Worm (Caenorhabditis elegans) whole organism, L4 larva: ENCODE results near the gene T14B1.1.

Experiments used
- F10B5.3 ChIP-seq: sonication (generic microtip); optimal IDR thresholded peaks from 2 replicates; lab custom pipeline; 2016; ENCODE audit warnings: mild to moderate bottlenecking, missing genetic modification characterization, missing compliant biosample characterization
- F26F4.8 ChIP-seq: fragments of 200-800 bp; sonication (Bioruptor generic); conservative IDR thresholded peaks from 2 replicates; pipeline ENCODE4 v1.3.6; 2022; ENCODE audit warnings: missing genetic modification characterization, missing compliant biosample characterization
- F37D6.2 ChIP-seq: sonication (generic microtip); optimal IDR thresholded peaks from 2 replicates; lab custom pipeline; 2016; ENCODE audit warnings: mild to moderate bottlenecking, missing genetic modification characterization, missing compliant biosample characterization
- F49E8.2 ChIP-seq: sonication (generic microtip); optimal IDR thresholded peaks from 2 replicates; lab custom pipeline; 2016; ENCODE audit warnings: missing compliant biosample characterization, mild to moderate bottlenecking, missing genetic modification characterization, borderline replicate concordance
- Y75B8A.6 ChIP-seq: fragments of 200-800 bp; sonication (Bioruptor generic); IDR thresholded peaks from 2 replicates; pipeline ENCODE4 v1.3.6; 2022; ENCODE audit warnings: missing genetic modification reagents, missing genetic modification characterization, missing compliant biosample characterization
- aha-1 ChIP-seq: fragments of 150-350 bp; peaks from one replicate; lab custom pipeline; 2014; ENCODE audit warnings: missing biosample characterization, missing genetic modification characterization
- ceh-20 ChIP-seq: fragments of 200-800 bp; sonication (Bioruptor generic); IDR thresholded peaks from 2 replicates; pipeline ENCODE4 v1.3.6; 2022; ENCODE audit warnings: missing genetic modification reagents, missing genetic modification characterization, missing compliant biosample characterization
- ceh-44 ChIP-seq: fragments of 200-800 bp; sonication (Bioruptor generic); IDR thresholded peaks from 2 replicates; pipeline ENCODE4 v1.3.6; 2022; ENCODE audit warnings: missing genetic modification reagents, missing genetic modification characterization, missing compliant biosample characterization
- ceh-82 ChIP-seq: sonication (generic microtip); optimal IDR thresholded peaks from 2 replicates; lab custom pipeline; 2017; ENCODE audit warnings: missing biosample characterization, missing genetic modification characterization
- cey-2 ChIP-seq: sonication (generic microtip); optimal IDR thresholded peaks from 3 replicates; lab custom pipeline; 2017; ENCODE audit warnings: missing genetic modification characterization, mild to moderate bottlenecking, missing compliant biosample characterization, antibody characterized with exemption, borderline replicate concordance; ENCODE audit not compliant: insufficient read depth
- ctbp-1 ChIP-seq: fragments of 200-800 bp; sonication (Bioruptor generic); IDR thresholded peaks from 2 replicates; pipeline ENCODE4 v1.3.6; 2022; ENCODE audit warnings: missing genetic modification reagents, missing genetic modification characterization, missing compliant biosample characterization
- daf-16 ChIP-seq, 3 experiments: sonication (generic microtip); optimal IDR thresholded peaks; 2 replicates each; lab custom pipeline; 2016 to 2017; ENCODE audit warnings: missing genetic modification characterization in 3 of 3, missing genetic modification reagents in 3 of 3, mild to moderate bottlenecking in 2 of 3, missing compliant biosample characterization in 2 of 3, missing biosample characterization in 1 of 3, moderate library complexity in 1 of 3
- daf-19 ChIP-seq: fragments of 200-800 bp; sonication (Bioruptor generic); conservative IDR thresholded peaks from 2 replicates; pipeline ENCODE4 v1.3.6; 2022; ENCODE audit warnings: missing genetic modification characterization, missing compliant biosample characterization
- dmd-6 ChIP-seq: fragments of 200-800 bp; sonication (Bioruptor generic); IDR thresholded peaks from 2 replicates; pipeline ENCODE4 v1.3.6; 2022; ENCODE audit warnings: missing genetic modification reagents, missing genetic modification characterization, missing compliant biosample characterization
- dmd-8 ChIP-seq: fragments of 200-800 bp; sonication (Bioruptor generic); IDR thresholded peaks from 2 replicates; pipeline ENCODE4 v1.3.6; 2022; ENCODE audit warnings: missing genetic modification characterization, missing compliant biosample characterization
- dmd-9 ChIP-seq: fragments of 200-800 bp; sonication (Bioruptor generic); IDR thresholded peaks from 2 replicates; pipeline ENCODE4 v1.3.6; 2022; ENCODE audit warnings: missing genetic modification reagents, missing genetic modification characterization, missing compliant biosample characterization
- duxl-1 ChIP-seq: sonication (generic microtip); optimal IDR thresholded peaks from 2 replicates; lab custom pipeline; 2016; ENCODE audit warnings: mild to moderate bottlenecking, missing genetic modification characterization, moderate library complexity, missing compliant biosample characterization; ENCODE audit not compliant: poor library complexity
- dve-1 ChIP-seq: sonication (generic microtip); optimal IDR thresholded peaks from 2 replicates; lab custom pipeline; 2017; ENCODE audit warnings: antibody characterized with exemption, mild to moderate bottlenecking, missing genetic modification characterization, missing compliant biosample characterization; ENCODE audit not compliant: insufficient read depth
- gei-8 ChIP-seq: fragments of 200-800 bp; sonication (Bioruptor generic); optimal IDR thresholded peaks from 2 replicates; lab custom pipeline; 2018; ENCODE audit warnings: mild to moderate bottlenecking, missing genetic modification characterization, missing compliant biosample characterization
- hlh-30 ChIP-seq: sonication (generic microtip); optimal IDR thresholded peaks from 2 replicates; lab custom pipeline; 2017; ENCODE audit warnings: antibody characterized with exemption, mild to moderate bottlenecking, missing genetic modification characterization, missing compliant biosample characterization; ENCODE audit not compliant: insufficient read depth
- hmg-1.1 ChIP-seq: fragments of 200-800 bp; sonication (Bioruptor generic); IDR thresholded peaks from 2 replicates; pipeline ENCODE4 v1.3.6; 2022; ENCODE audit warnings: missing genetic modification reagents, missing genetic modification characterization, missing compliant biosample characterization
- lim-7 ChIP-seq: fragments of 200-800 bp; sonication (Bioruptor generic); IDR thresholded peaks from 2 replicates; pipeline ENCODE4 v1.3.6; 2022; ENCODE audit warnings: missing genetic modification characterization, missing compliant biosample characterization
- lir-3 ChIP-seq: sonication (generic microtip); optimal IDR thresholded peaks from 2 replicates; lab custom pipeline; 2016; ENCODE audit warnings: mild to moderate bottlenecking, missing genetic modification characterization, missing compliant biosample characterization
- mdl-1 ChIP-seq, 2 experiments: fragments of 150-350 bp in 1 of 2; sonication (generic microtip) in 1 of 2; optimal IDR thresholded peaks; 2 replicates each; lab custom pipeline; 2014 to 2017; ENCODE audit warnings: missing biosample characterization in 2 of 2, missing genetic modification characterization in 2 of 2
- mdt-29 ChIP-seq: fragments of 200-800 bp; sonication (Bioruptor generic); IDR thresholded peaks from 2 replicates; pipeline ENCODE4 v1.3.6; 2022; ENCODE audit warnings: missing genetic modification reagents, missing genetic modification characterization, missing compliant biosample characterization
- mep-1 ChIP-seq: fragments of 150-350 bp; sonication (generic microtip); optimal IDR thresholded peaks from 3 replicates; lab custom pipeline; 2014; ENCODE audit warnings: missing biosample characterization, missing genetic modification characterization
- nhr-111 ChIP-seq: fragments of 200-800 bp; sonication (Bioruptor generic); optimal IDR thresholded peaks from 2 replicates; lab custom pipeline; 2018; ENCODE audit warnings: mild to moderate bottlenecking, missing genetic modification characterization, missing compliant biosample characterization
- nhr-48 ChIP-seq: sonication (generic microtip); optimal IDR thresholded peaks from 2 replicates; lab custom pipeline; 2016; ENCODE audit warnings: mild to moderate bottlenecking, missing genetic modification characterization, missing compliant biosample characterization
- pha-4 ChIP-seq, 2 experiments: fragments of 150-350 bp in 1 of 2; fragments of 200-800 bp in 1 of 2; sonication (Bioruptor generic) in 1 of 2; IDR thresholded peaks in 1 of 2; optimal IDR thresholded peaks in 1 of 2; 2 replicates each; pipeline versions ENCODE4 v1.3.6 to Lab custom; 2014 to 2022; ENCODE audit warnings: missing genetic modification characterization in 2 of 2, missing genetic modification reagents in 2 of 2, missing biosample characterization in 1 of 2, missing compliant biosample characterization in 1 of 2
- rbr-2 ChIP-seq: sonication (generic microtip); optimal IDR thresholded peaks from 2 replicates; lab custom pipeline; 2016; ENCODE audit warnings: missing genotype, missing genetic modification characterization, missing compliant biosample characterization
- spr-1 ChIP-seq: sonication (generic microtip); optimal IDR thresholded peaks from 2 replicates; lab custom pipeline; 2016; ENCODE audit warnings: mild to moderate bottlenecking, missing genetic modification characterization, missing compliant biosample characterization
- tra-1 ChIP-seq: fragments of 200-800 bp; sonication (Bioruptor generic); IDR thresholded peaks from 2 replicates; pipeline ENCODE4 v1.3.6; 2022; ENCODE audit warnings: missing genetic modification reagents, missing genetic modification characterization, missing compliant biosample characterization
- unc-130 ChIP-seq: sonication (generic microtip); optimal IDR thresholded peaks from 2 replicates; lab custom pipeline; 2016; ENCODE audit warnings: missing genetic modification reagents, missing genetic modification characterization, missing compliant biosample characterization
- unc-62 ChIP-seq, 3 experiments: fragments of 150-350 bp in 1 of 3; sonication (generic microtip); optimal IDR thresholded peaks in 2 of 3; peaks in 1 of 3; 1 replicate in 1 of 3; 2 replicates in 2 of 3; lab custom pipeline; 2014 to 2017; ENCODE audit warnings: missing biosample characterization in 3 of 3, missing genetic modification characterization in 3 of 3, missing genetic modification reagents in 3 of 3, missing genotype in 1 of 3
- vab-7 ChIP-seq: fragments of 200-800 bp; sonication (Bioruptor generic); IDR thresholded peaks from 2 replicates; pipeline ENCODE4 v1.3.6; 2022; ENCODE audit warnings: missing genetic modification reagents, missing genetic modification characterization, missing compliant biosample characterization
- zip-2 ChIP-seq: fragments of 150-350 bp; optimal IDR thresholded peaks from 2 replicates; lab custom pipeline; 2014; ENCODE audit warnings: missing biosample characterization, missing genetic modification characterization

T14B1.1 gene

DNA sequence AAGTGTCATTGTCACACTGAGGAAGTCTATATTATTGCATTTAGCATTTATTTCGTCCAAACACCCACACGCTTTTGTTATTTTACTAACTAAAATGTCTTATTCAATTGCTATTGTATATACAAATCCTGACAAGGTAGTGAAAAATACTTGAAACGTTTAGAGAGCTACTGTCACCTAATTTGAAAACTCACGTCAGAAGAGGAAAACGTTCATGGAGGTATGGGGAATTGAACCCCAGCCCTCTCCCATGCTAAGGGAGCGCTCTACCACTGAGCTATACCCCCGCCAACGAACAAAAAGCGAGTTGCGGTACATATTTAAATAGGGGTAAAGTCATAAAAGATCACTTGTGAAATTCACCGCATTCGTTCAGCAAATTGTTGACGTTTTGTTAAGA, 45.9 kb downstream of the T14B1.1 start (continued):
- TF ChIP-seq nhr-48 (tag; lab: Kevin White, UChicago), result peak; percentile 35
- TF ChIP-seq mdt-29, result peak; percentile 57; the same call in 1 of the 2 replicates
- peak; percentile 3 for TF ChIP-seq gei-8 (GFP tag; lab: Kevin White, UChicago)
- peak; percentile 29 for TF ChIP-seq unc-130 (GFP tag; lab: Kevin White, UChicago)
- TF ChIP-seq zip-2 (tag; lab: Kevin White, UChicago), result peak; percentile 61
- TF ChIP-seq daf-16 (GFP tag; optimal IDR thresholded peaks at IDR 0.05; lab: Kevin White, UChicago), result peak; percentile 18 to 84
- peak; percentile 65 for TF ChIP-seq daf-16 (tag; optimal IDR thresholded peaks at IDR 0.05; lab: Kevin White, UChicago)
- peak; percentile 82 for TF ChIP-seq vab-7
- peak; percentile 86 for TF ChIP-seq aha-1 (tag; lab: Kevin White, UChicago)
- TF ChIP-seq dmd-8, result peak; percentile 67; the same call in 1 of the 2 replicates
- TF ChIP-seq lim-7, result peak; percentile 86
- TF ChIP-seq dve-1, result no peak
- TF ChIP-seq duxl-1 (tag; lab: Kevin White, UChicago), result peak; percentile 66
- peak; percentile 51 for TF ChIP-seq hmg-1.1 (GFP tag; lab: Robert Waterston, UW)
- TF ChIP-seq daf-19 (GFP tag; lab: Robert Waterston, UW), result 0 out of 2 replicates have a peak, but pooled peaks have one; percentile 24
- peak; percentile 35 for TF ChIP-seq F49E8.2 (tag; lab: Kevin White, UChicago)
- no peak for TF ChIP-seq ceh-20 (GFP tag; lab: Robert Waterston, UW)
- TF ChIP-seq F26F4.8 (GFP tag; lab: Robert Waterston, UW), result 0 out of 2 replicates have a peak, but pooled peaks have one; percentile 47
- TF ChIP-seq rbr-2, result peak; percentile 44
- peak; percentile 59 for TF ChIP-seq lir-3
- 0 out of 2 replicates have a peak, but pooled peaks have one; percentile 35 for TF ChIP-seq dmd-9 (GFP tag; lab: Robert Waterston, UW)
- peak; percentile 85 for TF ChIP-seq pha-4 (GFP tag; IDR thresholded peaks at IDR 0.05; lab: Robert Waterston, UW)
- TF ChIP-seq pha-4 (tag; optimal IDR thresholded peaks at IDR 0.05; lab: Kevin White, UChicago), result no peak
- no peak for TF ChIP-seq mdl-1 (tag; optimal IDR thresholded peaks at IDR 0.05; lab: Kevin White, UChicago)
- peak; percentile 5 for TF ChIP-seq nhr-111 (GFP tag; lab: Kevin White, UChicago)
- 0 out of 2 replicates have a peak, but pooled peaks have one; percentile 33 for TF ChIP-seq ctbp-1 (GFP tag; lab: Robert Waterston, UW)
- no peak for TF ChIP-seq F10B5.3
- TF ChIP-seq spr-1 (tag; lab: Kevin White, UChicago), result peak; percentile 14

DNA sequence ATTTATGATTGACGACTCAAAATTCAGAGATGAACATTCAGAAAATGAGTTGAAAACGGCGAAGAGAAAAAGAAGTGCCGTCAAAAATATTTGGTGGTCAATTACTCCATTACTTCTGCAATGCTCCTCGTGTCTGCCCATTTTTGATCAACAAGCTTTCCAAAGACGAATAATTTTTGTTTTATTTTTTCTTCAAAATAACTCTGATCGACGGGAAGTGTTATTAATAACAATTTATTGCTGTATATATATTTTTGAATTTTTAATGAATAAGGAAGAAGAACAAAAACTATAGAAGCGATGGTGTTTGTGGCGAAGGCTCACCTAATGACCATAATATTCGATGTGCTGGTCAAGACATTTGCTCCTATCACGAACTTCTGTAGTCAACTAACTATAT, 48.4 kb downstream of the T14B1.1 start, which contains the start of gene C11E4.8:
Gene C11E4.8, plus strand, starts transcription at position 301 of the 400 bp plus-strand sequence.
- no peak for TF ChIP-seq ceh-82 (tag; lab: Kevin White, UChicago)
- TF ChIP-seq nhr-111 (GFP tag; lab: Kevin White, UChicago), result no peak
- TF ChIP-seq ceh-44 (GFP tag; lab: Robert Waterston, UW), result no peak
- peak in 1 of 2 experiments; percentile 37 for TF ChIP-seq unc-62 (GFP tag; optimal IDR thresholded peaks at IDR 0.05 in 1 of 2; lab: Kevin White, UChicago)
- no peak for TF ChIP-seq unc-62 (tag; optimal IDR thresholded peaks at IDR 0.05; lab: Kevin White, UChicago)

DNA sequence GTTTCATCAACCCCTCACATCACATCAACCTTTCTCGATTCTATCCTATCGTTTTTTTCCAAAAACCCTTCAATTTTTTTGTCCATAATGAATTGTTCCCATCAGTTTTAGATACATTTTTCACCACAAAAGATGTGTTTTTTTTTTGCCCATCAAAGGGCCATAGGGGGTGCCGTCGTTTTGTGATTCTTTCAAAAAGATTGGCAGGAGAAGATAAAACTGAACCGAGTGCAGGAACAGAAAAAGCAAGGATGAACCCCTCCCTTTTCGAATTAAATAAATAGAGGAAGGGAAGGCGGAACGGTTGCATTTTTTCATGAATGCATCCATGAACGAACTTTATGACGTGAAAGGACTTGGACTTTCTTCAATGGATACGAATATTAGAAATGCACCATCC, 51.6 kb downstream of the T14B1.1 start, which contains the start of gene C11E4.7:
Gene C11E4.7, plus strand, starts transcription at position 301 of the 400 bp plus-strand sequence.
- TF ChIP-seq F10B5.3 (no peak), F49E8.2 (tag; lab: Kevin White, UChicago) (no peak), dve-1 (no peak), dmd-6 (GFP tag; lab: Robert Waterston, UW) (peak; percentile 26; the same call in 1 of the 2 replicates), cey-2 (tag; lab: Kevin White, UChicago) (no peak), aha-1 (tag; lab: Kevin White, UChicago) (peak; percentile 29), tra-1 (peak; percentile 59; the same call in 1 of the 2 replicates), dmd-9 (GFP tag; lab: Robert Waterston, UW) (no peak), pha-4 (GFP tag; IDR thresholded peaks at IDR 0.05; lab: Robert Waterston, UW) (no peak), pha-4 (tag; optimal IDR thresholded peaks at IDR 0.05; lab: Kevin White, UChicago) (no peak), hlh-30 (tag; lab: Kevin White, UChicago) (no peak), mep-1 (tag; lab: Kevin White, UChicago) (no peak), F37D6.2 (tag; lab: Kevin White, UChicago) (no peak), Y75B8A.6 (no peak), duxl-1 (tag; lab: Kevin White, UChicago) (no peak)
